5 worm cellular contexts compared by ENCODE assay signal in the genomic region with DNA sequence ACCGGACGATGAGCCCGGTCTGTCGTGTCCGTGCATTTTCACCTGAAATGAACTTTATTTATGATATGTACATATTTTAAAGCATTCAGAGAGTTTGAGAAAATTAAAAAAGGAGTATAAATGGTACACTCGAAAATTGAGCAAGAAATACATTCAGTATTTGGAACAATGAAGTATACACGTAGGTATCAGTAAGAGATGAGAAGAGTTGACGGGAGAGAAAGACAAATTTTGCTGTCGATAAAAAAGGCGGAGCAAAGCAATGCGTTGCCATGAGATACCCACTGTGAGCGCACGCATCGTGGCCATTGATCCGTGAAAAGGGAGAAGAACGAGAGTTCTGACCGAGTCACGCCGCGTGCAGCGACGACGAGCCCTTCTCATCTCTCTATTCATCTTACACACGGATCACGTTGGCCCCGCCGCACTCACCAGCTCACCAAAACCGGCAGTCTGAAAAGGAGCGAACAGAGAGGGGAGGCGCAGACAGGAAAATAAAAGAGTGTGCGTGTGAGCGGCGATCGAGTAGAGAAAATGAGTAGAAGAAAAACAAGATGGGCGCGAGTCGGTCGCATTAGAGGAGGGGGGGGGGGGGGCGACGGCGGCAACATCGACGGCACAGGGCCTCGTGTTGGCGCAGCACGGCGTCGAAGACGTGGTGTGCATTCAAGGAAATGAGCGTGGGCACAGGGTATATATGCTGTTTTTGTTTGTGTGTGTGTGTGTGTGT.
TF ChIP-seq lines count a peak whose summit lies in the region.

A gene (minus strand): TSS at position 51 of the 730 bp plus-strand sequence.

TF ChIP-seq in whole organism, L1 larva, 84 proteins besides CTCF, POLR2A, EP300 and RAD21 (continues in another document):
- no peak for TF ChIP-seq elt-2 (tag; optimal IDR thresholded peaks at IDR 0.05; lab: Kevin White, UChicago)
- no peak for TF ChIP-seq hpl-2 (GFP tag; optimal IDR thresholded peaks at IDR 0.05; lab: Kevin White, UChicago)
- TF ChIP-seq fkh-8 (tag; optimal IDR thresholded peaks at IDR 0.05; lab: Kevin White, UChicago), result peak; percentile 91
- no peak for TF ChIP-seq unc-30 (tag; optimal IDR thresholded peaks at IDR 0.05; lab: Kevin White, UChicago)
- TF ChIP-seq nhr-71 (tag; optimal IDR thresholded peaks at IDR 0.05; lab: Kevin White, UChicago), result peak; percentile 57
- TF ChIP-seq ceh-8 (GFP tag; optimal IDR thresholded peaks at IDR 0.05; lab: Kevin White, UChicago), result no peak
- no peak for TF ChIP-seq Y116A8C.19 (tag; optimal IDR thresholded peaks at IDR 0.05; lab: Kevin White, UChicago; ENCODE audit: borderline replicate concordance)
- TF ChIP-seq nhr-85 (tag; lab: Kevin White, UChicago), result no peak
- no peak for TF ChIP-seq aha-1 (tag; optimal IDR thresholded peaks at IDR 0.05; lab: Kevin White, UChicago)
- TF ChIP-seq pqm-1 (tag; optimal IDR thresholded peaks at IDR 0.05; lab: Kevin White, UChicago), result no peak
- TF ChIP-seq ceh-63 (GFP tag; optimal IDR thresholded peaks at IDR 0.05; lab: Kevin White, UChicago), result no peak
- TF ChIP-seq tbx-2 (tag; optimal IDR thresholded peaks at IDR 0.05; lab: Kevin White, UChicago), result peak; percentile 16
- no peak for TF ChIP-seq unc-98 (GFP tag; IDR thresholded peaks at IDR 0.05; lab: Robert Waterston, UW)
- TF ChIP-seq sox-4 (tag; optimal IDR thresholded peaks at IDR 0.05; lab: Kevin White, UChicago), result peak; percentile 20
- TF ChIP-seq lin-15B (tag; optimal IDR thresholded peaks at IDR 0.05; lab: Kevin White, UChicago), result no peak
- no peak for TF ChIP-seq lin-39 (tag; optimal IDR thresholded peaks at IDR 0.05; lab: Kevin White, UChicago)
- no peak for TF ChIP-seq zag-1 (tag; optimal IDR thresholded peaks at IDR 0.05; lab: Kevin White, UChicago)

TF ChIP-seq in whole organism, L3 larva, 47 proteins besides CTCF, POLR2A, EP300 and RAD21:
- TF ChIP-seq nfya-1 (tag; optimal IDR thresholded peaks at IDR 0.05; lab: Kevin White, UChicago; ENCODE audit: insufficient read depth), result peak; percentile 64
- peak; percentile 8 for TF ChIP-seq pha-4 (tag; optimal IDR thresholded peaks at IDR 0.05; lab: Kevin White, UChicago)
- peak; percentile 42 for TF ChIP-seq snpc-4 (tag; optimal IDR thresholded peaks at IDR 0.05; lab: Kevin White, UChicago)
- peak; percentile 24 for TF ChIP-seq egl-5 (tag; optimal IDR thresholded peaks at IDR 0.05; lab: Kevin White, UChicago)
- no peak for TF ChIP-seq ceh-9 (tag; optimal IDR thresholded peaks at IDR 0.05; lab: Kevin White, UChicago)
- peak; percentile 64 for TF ChIP-seq lin-39 (tag; optimal IDR thresholded peaks at IDR 0.05; lab: Kevin White, UChicago)
- peak; percentile 59 for TF ChIP-seq skn-1 (tag; optimal IDR thresholded peaks at IDR 0.05; lab: Kevin White, UChicago)
- TF ChIP-seq elt-2 (tag; optimal IDR thresholded peaks at IDR 0.05; lab: Kevin White, UChicago), result peak; percentile 18
- peak; percentile 46 for TF ChIP-seq hmg-11 (tag; optimal IDR thresholded peaks at IDR 0.05; lab: Kevin White, UChicago)
- TF ChIP-seq nhr-237 (tag; optimal IDR thresholded peaks at IDR 0.05; lab: Kevin White, UChicago), result no peak

TF ChIP-seq in whole organism, early embryonic, 17 proteins besides CTCF, POLR2A, EP300 and RAD21:
- TF ChIP-seq ceh-36 (tag; optimal IDR thresholded peaks at IDR 0.05; lab: Kevin White, UChicago) (no peak), hmg-4 (GFP tag; optimal IDR thresholded peaks at IDR 0.05; lab: Kevin White, UChicago) (peak; percentile 33)

TF ChIP-seq in whole organism, midembryonic, 9 proteins besides CTCF, POLR2A, EP300 and RAD21:
- TF ChIP-seq med-1 (GFP tag; optimal IDR thresholded peaks at IDR 0.05; lab: Kevin White, UChicago; ENCODE audit: insufficient read depth) (no peak), flt-1 (GFP tag; IDR thresholded peaks at IDR 0.05; lab: Robert Waterston, UW) (0 out of 2 replicates have a peak, but pooled peaks have one; percentile 41)
TF ChIP-seq in whole organism, midembryonic: peak in this region for 1.

TF ChIP-seq in whole organism, young adult, 124 proteins besides CTCF, POLR2A, EP300 and RAD21:
- TF ChIP-seq snpc-4 (GFP tag; optimal IDR thresholded peaks at IDR 0.05; lab: Kevin White, UChicago) (no peak), snpc-4 (tag; optimal IDR thresholded peaks at IDR 0.05; lab: Kevin White, UChicago) (peak in 1 of 4 experiments; percentile 32), nhr-120 (GFP tag; IDR thresholded peaks at IDR 0.05; lab: Robert Waterston, UW) (no peak), egrh-3 (GFP tag; IDR thresholded peaks at IDR 0.05; lab: Robert Waterston, UW) (peak; percentile 90), zfh-2 (GFP tag; conservative IDR thresholded peaks at IDR 0.05; lab: Robert Waterston, UW) (peak; percentile 97), nfyb-1 (GFP tag; IDR thresholded peaks at IDR 0.05; lab: Robert Waterston, UW) (0 out of 2 replicates have a peak, but pooled peaks have one; percentile 25), cebp-1 (GFP tag; IDR thresholded peaks at IDR 0.05; lab: Robert Waterston, UW) (no peak), cebp-1 (tag; optimal IDR thresholded peaks at IDR 0.05; lab: Kevin White, UChicago) (peak; percentile 63), mcd-1 (GFP tag; IDR thresholded peaks at IDR 0.05; lab: Robert Waterston, UW) (peak; percentile 33; the same call in 1 of the 2 replicates), tbp1 (GFP tag; optimal IDR thresholded peaks at IDR 0.05; lab: Kevin White, UChicago) (peak; percentile 20), B0336.3 (GFP tag; IDR thresholded peaks at IDR 0.05; lab: Robert Waterston, UW) (peak; percentile 56), nhr-80 (tag; optimal IDR thresholded peaks at IDR 0.05; lab: Kevin White, UChicago) (peak; percentile 30), lin-35 (GFP tag; optimal IDR thresholded peaks at IDR 0.05; lab: Kevin White, UChicago) (peak in 1 of 3 experiments; percentile 21), lin-40 (tag; optimal IDR thresholded peaks at IDR 0.05; lab: Kevin White, UChicago) (peak; percentile 46), snpc-1.3 (tag; optimal IDR thresholded peaks at IDR 0.05; lab: Kevin White, UChicago; ENCODE audit: insufficient read depth) (no peak), atf-7 (tag; optimal IDR thresholded peaks at IDR 0.05; lab: Kevin White, UChicago) (peak; percentile 42), attf-5 (GFP tag; optimal IDR thresholded peaks at IDR 0.05; lab: Kevin White, UChicago) (peak; percentile 68), C17E4.6 (GFP tag; IDR thresholded peaks at IDR 0.05; lab: Robert Waterston, UW) (no peak), K12H6.12 (tag; optimal IDR thresholded peaks at IDR 0.05; lab: Kevin White, UChicago) (peak; percentile 76), hmg-1.2 (GFP tag; IDR thresholded peaks at IDR 0.05; lab: Robert Waterston, UW) (peak; percentile 69), athp-1 (tag; optimal IDR thresholded peaks at IDR 0.05; lab: Kevin White, UChicago) (peak; percentile 20), F10E7.11 (tag; optimal IDR thresholded peaks at IDR 0.05; lab: Kevin White, UChicago) (no peak), hmg-20 (GFP tag; IDR thresholded peaks at IDR 0.05; lab: Robert Waterston, UW) (peak; percentile 9; the same call in 1 of the 2 replicates), dox-1 (GFP tag; IDR thresholded peaks at IDR 0.05; lab: Robert Waterston, UW) (peak; percentile 71), lag-1 (GFP tag; IDR thresholded peaks at IDR 0.05; lab: Robert Waterston, UW) (no peak)
TF ChIP-seq in whole organism, young adult: peak in this region for 18.
